Fruit fly (Drosophila melanogaster) whole organism: ENCODE measurements around the gene CG12985.
A peak's percentile ranks its signal among the peaks of the same experiment; 100 is the strongest.

Experiments
- CG8478 ChIP-seq: fragments of >200 bp; optimal IDR thresholded peaks from 2 replicates; lab custom pipeline; 2018; ENCODE audit warnings: inconsistent platforms
- Dll ChIP-seq: fragments of >200 bp; optimal IDR thresholded peaks from 2 replicates; lab custom pipeline; 2017
- EcR ChIP-seq, 2 experiments: fragments of >200 bp; optimal IDR thresholded peaks; 2 replicates each; lab custom pipeline; 2017; ENCODE audit warnings: missing biosample characterization in 2 of 2, missing genetic modification characterization in 2 of 2, missing genetic modification reagents in 2 of 2
- pan ChIP-seq: fragments of >200 bp; optimal IDR thresholded peaks from 2 replicates; lab custom pipeline; 2017
- psq ChIP-seq: fragments of >200 bp; optimal IDR thresholded peaks from 2 replicates; lab custom pipeline; 2017
- usp ChIP-seq: fragments of >200 bp; optimal IDR thresholded peaks from 2 replicates; lab custom pipeline; 2017; ENCODE audit warnings: missing biosample characterization, missing genetic modification characterization, mixed read lengths

Gene CG12985

DNA sequence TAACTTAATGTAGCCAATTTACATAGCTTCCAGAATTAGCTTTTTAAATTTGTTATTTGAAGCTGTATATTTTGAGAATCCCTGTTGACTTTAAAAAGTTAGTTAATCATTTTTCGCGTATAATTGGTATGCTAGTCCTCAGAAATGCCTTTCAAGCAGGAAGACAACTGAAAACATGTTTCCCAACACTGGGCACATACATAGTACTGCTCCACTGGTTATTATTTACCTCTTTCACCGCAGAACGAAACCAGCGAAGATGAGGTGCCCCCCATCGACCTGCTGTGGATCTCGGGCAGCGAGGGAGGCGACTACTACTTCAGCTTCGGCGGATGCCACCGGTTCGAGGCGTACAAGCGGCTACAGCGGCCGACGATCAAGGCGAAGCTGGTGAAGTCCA, 25.7 kb upstream of the CG12985 start:
- no peak for TF ChIP-seq usp
- no peak for TF ChIP-seq pan (lab: Kevin White, UChicago)
- no peak for TF ChIP-seq psq (lab: Kevin White, UChicago)
- TF ChIP-seq Dll (lab: Kevin White, UChicago) = no peak
- TF ChIP-seq EcR (GFP tag; optimal IDR thresholded peaks at IDR 0.05; lab: Kevin White, UChicago) = no peak
- TF ChIP-seq CG8478 (lab: Kevin White, UChicago) = no peak

- TF ChIP-seq psq (lab: Kevin White, UChicago) = no peak
- no peak for TF ChIP-seq usp
- no peak for TF ChIP-seq Dll (lab: Kevin White, UChicago)
- TF ChIP-seq pan (lab: Kevin White, UChicago) = no peak
- no peak for TF ChIP-seq EcR (GFP tag; optimal IDR thresholded peaks at IDR 0.05; lab: Kevin White, UChicago)
- TF ChIP-seq CG8478 (lab: Kevin White, UChicago) = no peak
Measured at dm6 chrX:17860711-17861110, 22.8 kb upstream of the CG12985 start, which contains the start of the genes Arp8 and CG6769. TSS of gene Arp8 (minus strand) at chrX:17860800. TSS of gene CG6769 (plus strand) at chrX:17861002.

DNA sequence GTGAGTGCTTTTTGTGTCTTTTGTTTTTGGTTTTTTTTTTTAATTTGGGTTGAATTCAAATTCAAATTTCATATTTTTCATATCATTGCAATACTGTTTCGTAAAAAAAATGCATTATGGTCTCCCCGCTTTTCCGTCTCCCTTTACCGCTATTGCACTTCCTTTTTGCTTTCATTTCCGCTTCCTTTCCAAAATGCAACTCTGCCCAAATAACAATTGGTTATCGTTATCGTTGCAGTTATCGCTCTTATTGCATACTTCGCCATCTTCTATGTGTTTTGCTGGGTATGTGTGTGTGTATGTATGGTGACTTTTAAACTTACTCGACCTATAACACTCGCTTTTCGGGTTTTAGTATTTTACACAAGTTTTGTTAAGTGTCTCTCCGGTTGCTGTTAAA, 18.4 kb upstream of the CG12985 start:
- TF ChIP-seq pan (lab: Kevin White, UChicago) = no peak
- TF ChIP-seq usp = no peak
- TF ChIP-seq psq (lab: Kevin White, UChicago) = no peak
- no peak for TF ChIP-seq Dll (lab: Kevin White, UChicago)
- TF ChIP-seq CG8478 (lab: Kevin White, UChicago) = no peak
- TF ChIP-seq EcR (GFP tag; optimal IDR thresholded peaks at IDR 0.05; lab: Kevin White, UChicago) = no peak

DNA sequence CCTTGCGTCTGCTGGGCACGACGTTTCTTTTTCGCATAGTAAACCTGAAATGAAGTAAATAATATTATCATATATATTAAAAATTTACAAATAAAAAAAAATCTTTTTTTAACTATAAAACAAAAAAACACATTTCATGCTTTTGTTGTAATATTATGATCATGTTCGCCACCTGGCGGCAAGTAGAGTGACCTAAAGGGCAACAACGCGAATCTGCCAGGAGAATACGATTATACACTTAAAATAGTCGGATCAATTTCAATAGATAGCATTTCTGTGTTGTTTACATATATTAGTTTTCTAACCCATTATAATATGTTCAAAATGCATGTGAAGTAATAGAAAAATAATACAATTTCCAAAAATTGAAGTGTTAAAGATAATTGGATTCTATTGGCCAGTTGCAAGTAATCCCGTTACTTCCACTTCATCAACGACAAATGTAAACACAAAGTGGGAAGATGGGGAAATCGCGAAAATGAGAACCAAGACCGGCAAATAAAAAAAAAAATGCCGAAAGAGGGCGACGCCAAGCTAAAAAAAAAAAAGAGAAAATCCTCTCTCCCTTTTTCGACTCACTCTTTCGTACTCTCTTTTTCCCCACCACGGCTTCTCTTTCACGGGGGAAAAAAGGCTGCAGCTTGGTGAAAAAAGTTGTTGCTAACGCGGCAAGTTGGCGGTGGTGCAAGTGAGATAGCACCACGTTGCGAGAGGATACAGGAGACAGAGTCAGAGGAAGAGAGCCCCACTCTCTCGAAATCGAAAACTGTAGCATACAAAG, 12.7 kb upstream of the CG12985 start:
- TF ChIP-seq CG8478 (lab: Kevin White, UChicago) (no peak), psq (lab: Kevin White, UChicago) (no peak), EcR (GFP tag; optimal IDR thresholded peaks at IDR 0.05; lab: Kevin White, UChicago) (no peak), Dll (lab: Kevin White, UChicago) (no peak), pan (lab: Kevin White, UChicago) (no peak), usp (no peak)

DNA sequence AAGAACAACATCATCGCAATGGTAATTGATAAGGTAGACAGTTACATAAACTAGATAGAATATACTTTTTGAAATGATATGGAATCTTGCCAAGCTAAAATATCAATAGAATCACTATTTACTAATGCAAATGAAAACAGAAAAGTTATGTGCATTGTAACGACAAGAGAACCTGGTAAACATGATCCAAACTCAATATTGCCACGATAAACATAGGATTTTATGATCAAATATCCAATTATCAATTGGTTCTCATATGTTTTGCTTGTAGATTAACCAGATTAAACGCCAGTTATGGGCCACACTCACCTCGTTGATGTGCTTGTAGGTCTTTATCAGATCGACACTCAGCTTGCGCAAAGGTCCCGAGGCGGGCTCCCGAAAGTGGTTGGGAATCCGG, 11.2 kb upstream of the CG12985 start:
- no peak for TF ChIP-seq usp
- TF ChIP-seq psq (lab: Kevin White, UChicago) = no peak
- TF ChIP-seq Dll (lab: Kevin White, UChicago) = no peak
- TF ChIP-seq EcR (GFP tag; optimal IDR thresholded peaks at IDR 0.05; lab: Kevin White, UChicago) = no peak
- no peak for TF ChIP-seq pan (lab: Kevin White, UChicago)
- TF ChIP-seq CG8478 (lab: Kevin White, UChicago) = no peak

DNA sequence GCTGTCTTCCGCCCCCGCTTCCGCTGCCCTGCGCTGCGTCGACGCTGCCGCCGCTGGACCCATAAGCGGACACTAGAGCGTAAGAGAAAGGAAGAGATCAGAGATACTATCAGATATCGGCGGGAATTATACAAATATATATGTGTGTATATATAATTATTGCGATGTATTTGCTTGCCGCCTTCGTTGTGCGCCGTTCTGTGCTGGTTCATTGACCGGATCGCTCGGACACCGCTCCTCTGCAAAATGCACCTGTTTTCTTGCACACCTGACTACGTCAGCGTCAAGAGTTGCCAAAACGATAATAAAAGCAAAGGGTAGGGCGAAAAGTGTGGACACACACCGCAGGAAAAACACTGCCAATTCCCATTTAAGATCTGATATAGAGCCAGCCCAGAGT, 10.2 kb upstream of the CG12985 start:
- TF ChIP-seq psq (lab: Kevin White, UChicago) (no peak), EcR (GFP tag; optimal IDR thresholded peaks at IDR 0.05; lab: Kevin White, UChicago) (peak in 1 of 2 experiments; percentile 55), CG8478 (lab: Kevin White, UChicago) (no peak)

- TF ChIP-seq pan (lab: Kevin White, UChicago) = peak; percentile 54
- TF ChIP-seq usp = no peak
Measured at dm6 chrX:17875014-17875589, 8.4 kb upstream of the CG12985 start.

dm6 chrX:17875695-17876094, 7.8 kb upstream of the CG12985 start:
- TF ChIP-seq Dll (lab: Kevin White, UChicago) (no peak), pan (lab: Kevin White, UChicago) (no peak), psq (lab: Kevin White, UChicago) (no peak), usp (no peak), CG8478 (lab: Kevin White, UChicago) (no peak), EcR (GFP tag; optimal IDR thresholded peaks at IDR 0.05; lab: Kevin White, UChicago) (no peak)

DNA sequence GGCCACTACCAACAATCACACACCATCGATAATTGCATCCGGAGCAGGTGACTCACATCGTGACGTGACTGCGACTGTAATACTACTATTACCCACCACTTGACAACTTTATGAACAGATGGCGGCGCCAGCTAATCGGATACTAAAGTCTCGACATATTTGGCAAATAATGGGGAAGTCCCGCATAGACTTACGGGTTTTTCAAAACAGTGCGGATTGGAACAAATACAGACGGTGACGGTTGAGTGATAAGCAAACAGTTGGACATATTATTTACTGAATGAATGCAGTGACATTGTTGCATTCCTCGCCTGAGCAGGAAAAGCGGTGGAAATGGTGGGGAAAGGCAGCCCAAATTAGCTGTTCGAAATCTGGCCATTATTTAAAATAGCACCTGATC, 7.0 kb upstream of the CG12985 start:
- TF ChIP-seq CG8478 (lab: Kevin White, UChicago) (no peak), EcR (GFP tag; optimal IDR thresholded peaks at IDR 0.05; lab: Kevin White, UChicago) (no peak), Dll (lab: Kevin White, UChicago) (no peak), pan (lab: Kevin White, UChicago) (no peak), psq (lab: Kevin White, UChicago) (no peak), usp (no peak)

DNA sequence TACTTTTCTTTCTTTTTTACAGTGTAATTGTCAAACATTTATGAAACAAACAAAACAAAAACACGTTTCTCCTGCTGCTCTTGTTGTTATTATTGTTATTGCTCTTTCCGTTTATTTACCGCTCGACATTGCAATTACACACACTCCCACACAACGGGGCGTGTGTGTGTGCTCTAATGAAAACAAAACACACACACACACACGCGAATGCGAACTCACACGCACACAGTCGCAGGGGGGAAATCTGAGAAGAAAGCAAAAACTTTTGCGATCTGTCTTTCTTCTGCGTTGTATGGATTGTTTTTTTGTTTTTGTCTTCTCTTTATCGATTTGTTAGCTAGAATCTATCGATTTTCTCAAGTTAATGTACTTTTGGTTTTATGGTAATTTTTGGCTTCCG, 5.5 kb upstream of the CG12985 start:
- TF ChIP-seq Dll (lab: Kevin White, UChicago) = no peak
- TF ChIP-seq EcR (GFP tag; optimal IDR thresholded peaks at IDR 0.05; lab: Kevin White, UChicago) = no peak
- TF ChIP-seq CG8478 (lab: Kevin White, UChicago) = no peak
- no peak for TF ChIP-seq pan (lab: Kevin White, UChicago)
- no peak for TF ChIP-seq usp
- no peak for TF ChIP-seq psq (lab: Kevin White, UChicago)

- TF ChIP-seq Dll (lab: Kevin White, UChicago) (peak; percentile 51), usp (no peak), psq (lab: Kevin White, UChicago) (no peak), CG8478 (lab: Kevin White, UChicago) (no peak), EcR (GFP tag; optimal IDR thresholded peaks at IDR 0.05; lab: Kevin White, UChicago) (peak; percentile 65 to 89)
Measured at dm6 chrX:17878632-17879033, 4.9 kb upstream of the CG12985 start.
